Fruit fly (Drosophila melanogaster): Measurements from ENCODE around the gene Nmdmc.

Nmdmc gene

DNA sequence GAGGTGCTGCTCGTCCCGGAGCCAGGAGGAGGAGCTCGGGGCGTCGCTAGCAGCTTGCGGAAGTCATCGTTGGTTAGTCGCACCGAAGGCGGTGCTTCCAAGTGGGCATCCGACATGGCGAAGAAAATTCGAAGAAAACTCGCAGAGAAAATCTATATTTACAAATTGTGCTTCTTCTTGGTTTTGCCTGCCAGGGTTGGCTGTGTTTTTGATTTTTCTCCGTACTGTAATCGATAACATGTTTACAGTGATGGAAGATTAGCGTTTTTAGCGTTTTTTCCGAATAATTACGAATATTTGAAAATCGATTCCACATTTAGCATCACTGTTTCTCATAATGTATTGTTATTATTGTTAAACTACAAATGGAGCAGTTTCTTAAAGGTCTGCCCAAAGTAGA is 14.5 kb upstream of the Nmdmc start, which contains the start of the genes beag and Ada (continued):
- TF ChIP-seq CG42726 (GFP tag; IDR thresholded peaks at IDR 0.05; ENCODE audit: partially characterized antibody) (no peak), CG30431 (GFP tag; optimal IDR thresholded peaks at IDR 0.05) (no peak), Dek (tag; optimal IDR thresholded peaks at IDR 0.05) (peak; percentile 61), ind (GFP tag; optimal IDR thresholded peaks at IDR 0.05) (peak; percentile 26), sug (tag; optimal IDR thresholded peaks at IDR 0.05) (peak; percentile 63), h (optimal IDR thresholded peaks at IDR 0.05) (no peak), Dfd (GFP tag; optimal IDR thresholded peaks at IDR 0.05) (no peak), bbx (GFP tag; IDR thresholded peaks at IDR 0.05; ENCODE audit: partially characterized antibody) (peak; percentile 30; the same call in 1 of the 2 replicates), CG18262 (tag; optimal IDR thresholded peaks at IDR 0.05) (peak; percentile 29), CG8388 (GFP tag; optimal IDR thresholded peaks at IDR 0.05) (peak; percentile 12), CG7928 (GFP tag; optimal IDR thresholded peaks at IDR 0.05) (peak; percentile 89), ro (GFP tag; IDR thresholded peaks at IDR 0.05) (no peak), al (GFP tag; IDR thresholded peaks at IDR 0.05) (0 out of 2 replicates have a peak, but pooled peaks have one; percentile 34), E2f2 (GFP tag; IDR thresholded peaks at IDR 0.05) (peak; percentile 71), psq (GFP tag; optimal IDR thresholded peaks at IDR 0.05) (peak; percentile 16), CG10147 (GFP tag; optimal IDR thresholded peaks at IDR 0.05) (peak; percentile 67), Sry-β (GFP tag; optimal IDR thresholded peaks at IDR 0.05) (peak; percentile 99), CG13775 (GFP tag; optimal IDR thresholded peaks at IDR 0.05) (peak; percentile 17), CG10267 (tag; optimal IDR thresholded peaks at IDR 0.05) (peak; percentile 68), CG12391 (tag; optimal IDR thresholded peaks at IDR 0.05) (peak; percentile 64), CG16813 (GFP tag; IDR thresholded peaks at IDR 0.05; ENCODE audit: partially characterized antibody) (peak; percentile 49; the same call in 1 of the 3 replicates), Dll (GFP tag; IDR thresholded peaks at IDR 0.05; ENCODE audit: partially characterized antibody) (peak; percentile 64; the same call in 2 of the 4 replicates), CG1602 (GFP tag; optimal IDR thresholded peaks at IDR 0.05) (peak; percentile 19), chn (GFP tag; optimal IDR thresholded peaks at IDR 0.05) (peak; percentile 39), CG34376 (GFP tag; optimal IDR thresholded peaks at IDR 0.05) (peak; percentile 60), CG8944 (GFP tag; optimal IDR thresholded peaks at IDR 0.05) (peak; percentile 43), zen (tag; optimal IDR thresholded peaks at IDR 0.05) (peak; percentile 66), mirr (GFP tag; optimal IDR thresholded peaks at IDR 0.05) (no peak), CG11504 (tag; optimal IDR thresholded peaks at IDR 0.05) (no peak), Bdp1 (GFP tag; optimal IDR thresholded peaks at IDR 0.05) (no peak), pzg (GFP tag; optimal IDR thresholded peaks at IDR 0.05) (peak; percentile 73), twi (tag; optimal IDR thresholded peaks at IDR 0.05) (peak; percentile 36), inv (GFP tag; IDR thresholded peaks at IDR 0.05; ENCODE audit: partially characterized antibody) (0 out of 2 replicates have a peak, but pooled peaks have one; percentile 18), CG4282 (GFP tag; optimal IDR thresholded peaks at IDR 0.05) (peak; percentile 5), Xrp1 (GFP tag; IDR thresholded peaks at IDR 0.05) (no peak), her (GFP tag; optimal IDR thresholded peaks at IDR 0.05) (peak; percentile 50), schlank (tag; optimal IDR thresholded peaks at IDR 0.05) (no peak), CG14014 (GFP tag; IDR thresholded peaks at IDR 0.05) (peak; percentile 42; the same call in 1 of the 2 replicates), CG1233 (GFP tag; optimal IDR thresholded peaks at IDR 0.05) (peak; percentile 22), CG9215 (GFP tag; IDR thresholded peaks at IDR 0.05) (peak; percentile 36; the same call in 1 of the 2 replicates), Myb (GFP tag; optimal IDR thresholded peaks at IDR 0.05) (peak; percentile 40), hth (optimal IDR thresholded peaks at IDR 0.05) (no peak), sob (GFP tag; IDR thresholded peaks at IDR 0.05) (peak; percentile 52; the same call in 1 of the 2 replicates), grau (tag; optimal IDR thresholded peaks at IDR 0.05) (peak; percentile 63), abd-A (tag; optimal IDR thresholded peaks at IDR 0.05) (no peak), CG4424 (GFP tag; optimal IDR thresholded peaks at IDR 0.05) (peak; percentile 36), CG6813 (GFP tag; optimal IDR thresholded peaks at IDR 0.05) (no peak), org-1 (GFP tag; optimal IDR thresholded peaks at IDR 0.05) (no peak), CG43689 (GFP tag; IDR thresholded peaks at IDR 0.05) (no peak), Ptx1 (GFP tag; IDR thresholded peaks at IDR 0.05) (peak; percentile 54), Dbx (GFP tag; IDR thresholded peaks at IDR 0.05) (peak; percentile 28; the same call in 1 of the 3 replicates)

All from whole organism, embryonic.